Worm (Caenorhabditis elegans): ENCODE measurements around the gene srv-14.

The srv-14 gene

DNA sequence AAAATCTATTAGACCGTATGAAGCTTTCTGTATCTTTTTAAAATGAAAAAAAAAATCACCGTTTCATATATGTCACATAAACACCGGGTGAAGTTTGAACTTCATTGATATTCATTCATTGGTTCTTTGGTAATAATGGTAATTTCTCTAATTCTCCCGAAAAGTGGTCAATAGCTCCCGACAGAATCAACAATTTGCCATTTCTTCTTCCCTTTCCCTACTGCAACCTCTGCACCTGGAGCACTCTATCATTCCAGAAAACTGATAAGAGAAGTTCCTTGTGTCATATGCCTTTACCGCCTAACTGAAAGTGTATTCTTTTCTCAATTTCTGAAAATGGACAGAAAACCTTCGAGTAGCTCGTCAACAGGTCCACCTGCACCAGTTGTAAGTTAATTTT is 44.4 kb downstream of the srv-14 start, which contains the start of gene Y105C5A.24:
TSS of gene Y105C5A.24 (plus strand) at position 220 of the 400 bp plus-strand sequence.
- TF ChIP-seq hlh-1 (tag; optimal IDR thresholded peaks at IDR 0.05) = no peak
- no peak for TF ChIP-seq ham-2 (GFP tag; optimal IDR thresholded peaks at IDR 0.05)
- TF ChIP-seq unc-120 (tag; optimal IDR thresholded peaks at IDR 0.05; ENCODE audit: poor library complexity, severe bottlenecking) = no peak
- TF ChIP-seq pha-4 (tag; optimal IDR thresholded peaks at IDR 0.05) = no peak
- TF ChIP-seq mls-2 (tag; optimal IDR thresholded peaks at IDR 0.05) = no peak
- no peak for TF ChIP-seq tbx-8 (GFP tag; optimal IDR thresholded peaks at IDR 0.05)
- no peak for TF ChIP-seq ztf-11 (tag; optimal IDR thresholded peaks at IDR 0.05)
- TF ChIP-seq drap-1 (GFP tag; optimal IDR thresholded peaks at IDR 0.05) = no peak
- TF ChIP-seq sem-2 (GFP tag; optimal IDR thresholded peaks at IDR 0.05) = no peak
- no peak for TF ChIP-seq nhr-28 (tag; optimal IDR thresholded peaks at IDR 0.05)
- TF ChIP-seq unc-62 (GFP tag; optimal IDR thresholded peaks at IDR 0.05) = no peak

- TF ChIP-seq hlh-1 (tag; optimal IDR thresholded peaks at IDR 0.05) = no peak
- TF ChIP-seq sem-2 (GFP tag; optimal IDR thresholded peaks at IDR 0.05) = no peak
- no peak for TF ChIP-seq lsy-2 (tag; optimal IDR thresholded peaks at IDR 0.05)
- no peak for TF ChIP-seq pha-4 (tag; optimal IDR thresholded peaks at IDR 0.05)
- TF ChIP-seq elt-3 (tag; optimal IDR thresholded peaks at IDR 0.05) = no peak
- no peak for TF ChIP-seq M03D4.4 (tag; optimal IDR thresholded peaks at IDR 0.05)
- TF ChIP-seq cnd-1 (tag; optimal IDR thresholded peaks at IDR 0.05) = no peak
- no peak for TF ChIP-seq lin-13 (tag; optimal IDR thresholded peaks at IDR 0.05)
- no peak for TF ChIP-seq nhr-76 (tag; optimal IDR thresholded peaks at IDR 0.05)
Measured at ce11 chrIV:15847096-15847495, 46.9 kb downstream of the srv-14 start, which contains the start of gene Y105C5A.1269. Gene Y105C5A.1269, plus strand, starts transcription at chrIV:15847396.

ce11 chrIV:15846553-15846952 is 47.5 kb downstream of the srv-14 start, which contains the start of gene Y105C5A.1270:
Gene Y105C5A.1270, minus strand, starts transcription at chrIV:15846653.
- TF ChIP-seq mab-5 (tag; optimal IDR thresholded peaks at IDR 0.05) = no peak
- no peak for TF ChIP-seq snpc-4 (tag; optimal IDR thresholded peaks at IDR 0.05)
- no peak for TF ChIP-seq nhr-2 (tag; optimal IDR thresholded peaks at IDR 0.05)
- no peak for TF ChIP-seq nhr-237 (tag; optimal IDR thresholded peaks at IDR 0.05)
- TF ChIP-seq lin-13 (tag; optimal IDR thresholded peaks at IDR 0.05) = no peak
- TF ChIP-seq nhr-12 (tag; optimal IDR thresholded peaks at IDR 0.05) = no peak
- no peak for TF ChIP-seq elt-1 (tag; optimal IDR thresholded peaks at IDR 0.05; ENCODE audit: borderline replicate concordance, insufficient read depth)
- no peak for TF ChIP-seq pha-4 (tag; optimal IDR thresholded peaks at IDR 0.05)
- TF ChIP-seq ceh-83 (GFP tag; optimal IDR thresholded peaks at IDR 0.05) = no peak
- no peak for TF ChIP-seq lin-32 (GFP tag; optimal IDR thresholded peaks at IDR 0.05)
- no peak for TF ChIP-seq mep-1 (tag; optimal IDR thresholded peaks at IDR 0.05)
- TF ChIP-seq lsy-2 (tag; optimal IDR thresholded peaks at IDR 0.05) = no peak
- no peak for TF ChIP-seq tbx-8 (GFP tag; optimal IDR thresholded peaks at IDR 0.05)
- TF ChIP-seq hlh-1 (tag; optimal IDR thresholded peaks at IDR 0.05) = no peak
- no peak for TF ChIP-seq ceh-43 (GFP tag; optimal IDR thresholded peaks at IDR 0.05)
- no peak for TF ChIP-seq unc-39 (tag; optimal IDR thresholded peaks at IDR 0.05)
- no peak for TF ChIP-seq ceh-39 (tag; optimal IDR thresholded peaks at IDR 0.05)
- TF ChIP-seq elt-3 (tag; optimal IDR thresholded peaks at IDR 0.05) = no peak
- TF ChIP-seq zip-8 (tag; optimal IDR thresholded peaks at IDR 0.05) = no peak

- TF ChIP-seq ham-2 (GFP tag; optimal IDR thresholded peaks at IDR 0.05) (no peak), mab-5 (tag; optimal IDR thresholded peaks at IDR 0.05) (no peak), lin-32 (GFP tag; optimal IDR thresholded peaks at IDR 0.05) (no peak), sem-2 (GFP tag; optimal IDR thresholded peaks at IDR 0.05) (no peak), bed-3 (GFP tag; optimal IDR thresholded peaks at IDR 0.05) (no peak), lsy-2 (tag; optimal IDR thresholded peaks at IDR 0.05) (no peak), nhr-2 (tag; optimal IDR thresholded peaks at IDR 0.05) (no peak), ceh-83 (GFP tag; optimal IDR thresholded peaks at IDR 0.05) (no peak), ceh-43 (GFP tag; optimal IDR thresholded peaks at IDR 0.05) (no peak), drap-1 (GFP tag; optimal IDR thresholded peaks at IDR 0.05) (no peak), elt-1 (tag; optimal IDR thresholded peaks at IDR 0.05; ENCODE audit: borderline replicate concordance, insufficient read depth) (no peak), hlh-1 (tag; optimal IDR thresholded peaks at IDR 0.05) (no peak), nhr-237 (tag; optimal IDR thresholded peaks at IDR 0.05) (no peak), elt-3 (tag; optimal IDR thresholded peaks at IDR 0.05) (no peak), nhr-12 (tag; optimal IDR thresholded peaks at IDR 0.05) (no peak), M03D4.4 (tag; optimal IDR thresholded peaks at IDR 0.05) (no peak), flh-1 (GFP tag; optimal IDR thresholded peaks at IDR 0.05) (no peak), mep-1 (tag; optimal IDR thresholded peaks at IDR 0.05) (no peak)
Measured at ce11 chrIV:15844064-15844463, 50.0 kb downstream of the srv-14 start.
